Comparison of ENCODE assay signal across 3 fruit fly cellular contexts in genomic region chr3L:21417884-21418536, dm6.
TF ChIP-seq lines count a peak whose summit lies in the region.

No protein-coding gene starts in this region.

TF ChIP-seq in whole organism, embryonic, 481 proteins besides CTCF, POLR2A, EP300 and RAD21 (continued from another document and continues in another):
- TF ChIP-seq Usf (GFP tag; optimal IDR thresholded peaks at IDR 0.05; lab: Kevin White, UChicago), result peak; percentile 11
- peak; percentile 37 for TF ChIP-seq scrt (GFP tag; optimal IDR thresholded peaks at IDR 0.05; lab: Kevin White, UChicago)
- no peak for TF ChIP-seq p53 (GFP tag; optimal IDR thresholded peaks at IDR 0.05; lab: Kevin White, UChicago)
- TF ChIP-seq sd (tag; optimal IDR thresholded peaks at IDR 0.05; lab: Kevin White, UChicago), result peak; percentile 79
- TF ChIP-seq Nf-YC (tag; optimal IDR thresholded peaks at IDR 0.05; lab: Kevin White, UChicago), result no peak
- peak; percentile 1 for TF ChIP-seq CG5180 (GFP tag; optimal IDR thresholded peaks at IDR 0.05; lab: Kevin White, UChicago)
- TF ChIP-seq CG10209 (GFP tag; optimal IDR thresholded peaks at IDR 0.05; lab: Kevin White, UChicago), result peak; percentile 53
- TF ChIP-seq CG30403 (GFP tag; optimal IDR thresholded peaks at IDR 0.05; lab: Kevin White, UChicago), result peak; percentile 62
- TF ChIP-seq Dll (GFP tag; IDR thresholded peaks at IDR 0.05; lab: Robert Waterston, UW; ENCODE audit: partially characterized antibody), result no peak
- TF ChIP-seq CG18476 (GFP tag; optimal IDR thresholded peaks at IDR 0.05; lab: Kevin White, UChicago), result peak; percentile 36
- peak; percentile 52 for TF ChIP-seq az2 (GFP tag; optimal IDR thresholded peaks at IDR 0.05; lab: Kevin White, UChicago)
- TF ChIP-seq CG3281 (GFP tag; optimal IDR thresholded peaks at IDR 0.05; lab: Kevin White, UChicago), result peak; percentile 66
- TF ChIP-seq Rx (GFP tag; IDR thresholded peaks at IDR 0.05; lab: Robert Waterston, UW), result no peak
- TF ChIP-seq danr (GFP tag; IDR thresholded peaks at IDR 0.05; lab: Robert Waterston, UW), result peak; percentile 44; the same call in 1 of the 2 replicates
- no peak for TF ChIP-seq CG5245 (GFP tag; optimal IDR thresholded peaks at IDR 0.05; lab: Kevin White, UChicago)
- peak; percentile 53 for TF ChIP-seq CG8388 (GFP tag; optimal IDR thresholded peaks at IDR 0.05; lab: Kevin White, UChicago)
- peak; percentile 40 for TF ChIP-seq Fer3 (tag; optimal IDR thresholded peaks at IDR 0.05; lab: Kevin White, UChicago)
- TF ChIP-seq CG10654 (GFP tag; optimal IDR thresholded peaks at IDR 0.05; lab: Kevin White, UChicago), result peak; percentile 23
- no peak for TF ChIP-seq Opbp (GFP tag; IDR thresholded peaks at IDR 0.05; lab: Robert Waterston, UW; ENCODE audit: partially characterized antibody)
- peak; percentile 78 for TF ChIP-seq CG2712 (tag; optimal IDR thresholded peaks at IDR 0.05; lab: Kevin White, UChicago)
- peak; percentile 65 for TF ChIP-seq row (GFP tag; IDR thresholded peaks at IDR 0.05; lab: Robert Waterston, UW)
- TF ChIP-seq CG4424 (GFP tag; optimal IDR thresholded peaks at IDR 0.05; lab: Kevin White, UChicago), result peak; percentile 50
- TF ChIP-seq CG17912 (GFP tag; optimal IDR thresholded peaks at IDR 0.05; lab: Kevin White, UChicago), result no peak
- TF ChIP-seq CG15514 (GFP tag; optimal IDR thresholded peaks at IDR 0.05; lab: Kevin White, UChicago), result peak; percentile 20
- TF ChIP-seq CG4282 (GFP tag; optimal IDR thresholded peaks at IDR 0.05; lab: Kevin White, UChicago), result no peak
- peak; percentile 59; the same call in 2 of the 3 replicates for TF ChIP-seq dysf (GFP tag; IDR thresholded peaks at IDR 0.05; lab: Robert Waterston, UW)
- TF ChIP-seq CG18262 (tag; optimal IDR thresholded peaks at IDR 0.05; lab: Kevin White, UChicago), result peak; percentile 76
- TF ChIP-seq Hsf (GFP tag; optimal IDR thresholded peaks at IDR 0.05; lab: Kevin White, UChicago), result peak; percentile 41
- peak; percentile 53 for TF ChIP-seq CG15601 (tag; optimal IDR thresholded peaks at IDR 0.05; lab: Kevin White, UChicago)
- peak; percentile 82 for TF ChIP-seq CG11504 (tag; optimal IDR thresholded peaks at IDR 0.05; lab: Kevin White, UChicago)
- peak; percentile 46; the same call in 1 of the 2 replicates for TF ChIP-seq Drgx (GFP tag; IDR thresholded peaks at IDR 0.05; lab: Robert Waterston, UW)
- TF ChIP-seq CG15269 (tag; optimal IDR thresholded peaks at IDR 0.05; lab: Kevin White, UChicago), result peak; percentile 74
- peak; percentile 79 for TF ChIP-seq gem (tag; optimal IDR thresholded peaks at IDR 0.05; lab: Kevin White, UChicago)
- no peak for TF ChIP-seq bowl (GFP tag; IDR thresholded peaks at IDR 0.05; lab: Robert Waterston, UW)
- TF ChIP-seq CG6654 (GFP tag; optimal IDR thresholded peaks at IDR 0.05; lab: Kevin White, UChicago), result peak; percentile 5
- TF ChIP-seq CG9215 (GFP tag; IDR thresholded peaks at IDR 0.05; lab: Robert Waterston, UW), result 0 out of 2 replicates have a peak, but pooled peaks have one; percentile 53
- peak; percentile 17 to 52 for TF ChIP-seq dpn (GFP tag; optimal IDR thresholded peaks at IDR 0.05; lab: Kevin White, UChicago)
- TF ChIP-seq mirr (GFP tag; optimal IDR thresholded peaks at IDR 0.05; lab: Kevin White, UChicago), result no peak
- TF ChIP-seq Deaf1 (tag; optimal IDR thresholded peaks at IDR 0.05; lab: Kevin White, UChicago), result peak; percentile 43
- peak; percentile 43 for TF ChIP-seq esg (GFP tag; conservative IDR thresholded peaks at IDR 0.05; lab: Robert Waterston, UW)
- peak; percentile 68 for TF ChIP-seq phol (tag; optimal IDR thresholded peaks at IDR 0.05; lab: Kevin White, UChicago)
- TF ChIP-seq CG8944 (GFP tag; optimal IDR thresholded peaks at IDR 0.05; lab: Kevin White, UChicago), result no peak
- peak; percentile 22 for TF ChIP-seq CG6254 (GFP tag; optimal IDR thresholded peaks at IDR 0.05; lab: Kevin White, UChicago)

TF ChIP-seq in whole organism, prepupa, 60 proteins besides CTCF, POLR2A, EP300 and RAD21 (continued from another document):
- TF ChIP-seq Sox15 (GFP tag; optimal IDR thresholded peaks at IDR 0.05; lab: Kevin White, UChicago) (peak; percentile 49), CG8119 (GFP tag; IDR thresholded peaks at IDR 0.05; lab: Robert Waterston, UW) (peak; percentile 76), Blimp-1 (GFP tag; optimal IDR thresholded peaks at IDR 0.05; lab: Kevin White, UChicago) (no peak), CG16779 (tag; optimal IDR thresholded peaks at IDR 0.05; lab: Kevin White, UChicago) (peak; percentile 10), ss (GFP tag; optimal IDR thresholded peaks at IDR 0.05; lab: Kevin White, UChicago) (peak; percentile 64 to 79), Smox (GFP tag; optimal IDR thresholded peaks at IDR 0.05; lab: Kevin White, UChicago) (peak; percentile 69), CG3919 (GFP tag; optimal IDR thresholded peaks at IDR 0.05; lab: Kevin White, UChicago) (peak; percentile 86), Sox14 (GFP tag; optimal IDR thresholded peaks at IDR 0.05; lab: Kevin White, UChicago) (no peak), CG8319 (GFP tag; optimal IDR thresholded peaks at IDR 0.05; lab: Kevin White, UChicago) (peak; percentile 34), CG9139 (GFP tag; optimal IDR thresholded peaks at IDR 0.05; lab: Kevin White, UChicago) (peak; percentile 56), esn (GFP tag; optimal IDR thresholded peaks at IDR 0.05; lab: Kevin White, UChicago) (no peak), CG3032 (tag; optimal IDR thresholded peaks at IDR 0.05; lab: Kevin White, UChicago) (no peak), Met (GFP tag; optimal IDR thresholded peaks at IDR 0.05; lab: Kevin White, UChicago) (no peak), CG11902 (GFP tag; optimal IDR thresholded peaks at IDR 0.05; lab: Kevin White, UChicago) (peak; percentile 45), Hr38 (GFP tag; optimal IDR thresholded peaks at IDR 0.05; lab: Kevin White, UChicago) (no peak), dsx (GFP tag; optimal IDR thresholded peaks at IDR 0.05; lab: Kevin White, UChicago; ENCODE audit: poor library complexity, severe bottlenecking) (peak; percentile 65), Sox102F (GFP tag; optimal IDR thresholded peaks at IDR 0.05; lab: Kevin White, UChicago) (peak; percentile 55), Lpt (GFP tag; optimal IDR thresholded peaks at IDR 0.05; lab: Kevin White, UChicago) (peak; percentile 50), Ets21C (GFP tag; optimal IDR thresholded peaks at IDR 0.05; lab: Kevin White, UChicago) (peak; percentile 8), CG32006 (GFP tag; optimal IDR thresholded peaks at IDR 0.05; lab: Kevin White, UChicago) (peak; percentile 86), Eip75B (GFP tag; optimal IDR thresholded peaks at IDR 0.05; lab: Kevin White, UChicago) (peak; percentile 68), Ets96B (tag; optimal IDR thresholded peaks at IDR 0.05; lab: Kevin White, UChicago) (peak; percentile 74), cyc (GFP tag; optimal IDR thresholded peaks at IDR 0.05; lab: Kevin White, UChicago) (no peak), CG10669 (GFP tag; optimal IDR thresholded peaks at IDR 0.05; lab: Kevin White, UChicago) (peak; percentile 72), vri (GFP tag; optimal IDR thresholded peaks at IDR 0.05; lab: Kevin White, UChicago) (no peak), net (GFP tag; optimal IDR thresholded peaks at IDR 0.05; lab: Kevin White, UChicago) (peak; percentile 83), Hr4 (GFP tag; optimal IDR thresholded peaks at IDR 0.05; lab: Kevin White, UChicago) (peak; percentile 70), CG15336 (GFP tag; IDR thresholded peaks at IDR 0.05; lab: Robert Waterston, UW) (peak; percentile 70), fkh (GFP tag; optimal IDR thresholded peaks at IDR 0.05; lab: Kevin White, UChicago) (peak; percentile 13), Hr39 (GFP tag; optimal IDR thresholded peaks at IDR 0.05; lab: Kevin White, UChicago) (peak; percentile 24), CG10631 (GFP tag; optimal IDR thresholded peaks at IDR 0.05; lab: Kevin White, UChicago) (peak; percentile 73), lz (GFP tag; optimal IDR thresholded peaks at IDR 0.05; lab: Kevin White, UChicago) (peak; percentile 51), CG8632 (GFP tag; optimal IDR thresholded peaks at IDR 0.05; lab: Kevin White, UChicago) (peak; percentile 77), Gug (GFP tag; IDR thresholded peaks at IDR 0.05; lab: Robert Waterston, UW) (peak; percentile 48; the same call in 1 of the 2 replicates), CG7368 (GFP tag; optimal IDR thresholded peaks at IDR 0.05; lab: Kevin White, UChicago) (peak; percentile 58), CG6163 (GFP tag; IDR thresholded peaks at IDR 0.05; lab: Robert Waterston, UW) (peak; percentile 46; the same call in 2 of the 3 replicates), CG11294 (GFP tag; IDR thresholded peaks at IDR 0.05; lab: Robert Waterston, UW) (no peak; the same call in 1 of the 2 replicates)

TF ChIP-seq in whole organism, wandering third instar larva, 38 proteins besides CTCF, POLR2A, EP300 and RAD21 (continued from another document):
- TF ChIP-seq foxo (GFP tag; optimal IDR thresholded peaks at IDR 0.05; lab: Kevin White, UChicago) (peak in 1 of 2 experiments; percentile 48), Myc (optimal IDR thresholded peaks at IDR 0.05; lab: Kevin White, UChicago) (no peak), Dif (GFP tag; optimal IDR thresholded peaks at IDR 0.05; lab: Kevin White, UChicago; ENCODE audit: partially characterized antibody) (no peak), Vsx2 (GFP tag; optimal IDR thresholded peaks at IDR 0.05; lab: Kevin White, UChicago; ENCODE audit: partially characterized antibody) (no peak), br (GFP tag; optimal IDR thresholded peaks at IDR 0.05; lab: Kevin White, UChicago) (no peak), Mio (GFP tag; optimal IDR thresholded peaks at IDR 0.05; lab: Kevin White, UChicago) (no peak), ey (GFP tag; optimal IDR thresholded peaks at IDR 0.05; lab: Kevin White, UChicago) (peak; percentile 41)
